Fruit fly (Drosophila melanogaster): Measurements from ENCODE around the gene CG31913.

Gene CG31913

DNA sequence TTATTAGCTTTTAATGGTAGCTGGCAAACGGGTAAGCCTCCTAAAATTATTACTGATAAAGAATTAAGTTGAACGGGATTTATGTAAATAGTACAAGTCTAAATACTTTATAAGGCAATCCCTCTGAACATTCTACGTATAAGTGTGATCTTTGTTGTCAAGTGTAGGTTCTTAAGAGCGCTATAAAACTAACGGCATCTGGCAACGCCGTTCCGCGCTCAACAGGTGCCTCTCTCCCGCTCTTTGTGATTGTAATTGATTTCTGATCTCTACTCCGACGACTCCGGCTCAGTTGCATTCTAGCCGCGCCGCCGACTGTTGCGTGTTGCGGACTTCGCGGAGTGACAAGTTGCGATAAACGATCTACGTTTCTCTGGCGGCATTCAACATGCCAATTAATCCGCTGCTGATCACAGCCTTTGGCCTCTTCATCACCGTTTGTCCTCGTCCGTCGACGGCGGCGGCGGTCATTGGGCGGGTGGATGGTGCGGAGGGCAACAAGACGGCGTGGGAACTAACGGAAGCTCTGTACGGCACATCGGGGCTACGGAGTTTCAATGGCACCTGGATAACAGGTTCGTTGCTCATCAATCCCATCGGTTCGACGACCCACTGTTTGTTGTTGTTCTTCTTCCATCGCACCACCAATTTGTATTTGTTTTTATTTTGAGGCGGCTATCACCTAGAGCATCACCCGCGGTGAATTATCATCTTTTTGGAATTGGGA lies 21.4 kb downstream of the CG31913 start, which contains the start of gene CG11034 (continued):
- no peak for TF ChIP-seq Sox100B (GFP tag; optimal IDR thresholded peaks at IDR 0.05)
- peak; percentile 3 for TF ChIP-seq CG13424 (tag; optimal IDR thresholded peaks at IDR 0.05)
- peak; percentile 39; the same call in 2 of the 3 replicates for TF ChIP-seq ci (GFP tag; IDR thresholded peaks at IDR 0.05)
- peak; percentile 78 for TF ChIP-seq CG2889 (GFP tag; IDR thresholded peaks at IDR 0.05)
- TF ChIP-seq chinmo (GFP tag; IDR thresholded peaks at IDR 0.05; ENCODE audit: partially characterized antibody): peak; percentile 87; the same call in 2 of the 4 replicates
- peak; percentile 23 for TF ChIP-seq Abd-B (GFP tag; optimal IDR thresholded peaks at IDR 0.05)
- TF ChIP-seq bbx (GFP tag; IDR thresholded peaks at IDR 0.05; ENCODE audit: partially characterized antibody): 0 out of 2 replicates have a peak, but pooled peaks have one; percentile 23
- no peak for TF ChIP-seq fd96Cb (tag; optimal IDR thresholded peaks at IDR 0.05)
- no peak for TF ChIP-seq zf30C (GFP tag; optimal IDR thresholded peaks at IDR 0.05)
- 0 out of 2 replicates have a peak, but pooled peaks have one; percentile 8 for TF ChIP-seq Taf1 (GFP tag; IDR thresholded peaks at IDR 0.05)
- 0 out of 2 replicates have a peak, but pooled peaks have one; percentile 21 for TF ChIP-seq CG6272 (GFP tag; IDR thresholded peaks at IDR 0.05)
- TF ChIP-seq stwl (tag; optimal IDR thresholded peaks at IDR 0.05): peak; percentile 24
- peak; percentile 32; the same call in 1 of the 2 replicates for TF ChIP-seq Ada2b (GFP tag; IDR thresholded peaks at IDR 0.05)
- no peak for TF ChIP-seq z (GFP tag; IDR thresholded peaks at IDR 0.05)
- TF ChIP-seq Dll (GFP tag; IDR thresholded peaks at IDR 0.05; ENCODE audit: partially characterized antibody): peak; percentile 8; the same call in 1 of the 4 replicates
- TF ChIP-seq Rfx (GFP tag; IDR thresholded peaks at IDR 0.05): peak; percentile 40
- TF ChIP-seq stc (GFP tag; IDR thresholded peaks at IDR 0.05): 0 out of 2 replicates have a peak, but pooled peaks have one; percentile 0
- TF ChIP-seq cas (GFP tag; IDR thresholded peaks at IDR 0.05): no peak
- no peak for TF ChIP-seq CG14710 (tag; optimal IDR thresholded peaks at IDR 0.05)
- TF ChIP-seq CTCF (GFP tag; optimal IDR thresholded peaks at IDR 0.05): no peak
- TF ChIP-seq tin (GFP tag; optimal IDR thresholded peaks at IDR 0.05): no peak
- peak; percentile 32; the same call in 1 of the 3 replicates for TF ChIP-seq Opbp (GFP tag; IDR thresholded peaks at IDR 0.05; ENCODE audit: partially characterized antibody)
- TF ChIP-seq CG15479 (GFP tag; optimal IDR thresholded peaks at IDR 0.05): peak; percentile 56
- no peak for TF ChIP-seq CG12769 (tag; optimal IDR thresholded peaks at IDR 0.05)
- TF ChIP-seq yki (optimal IDR thresholded peaks at IDR 0.05): peak; percentile 33
- TF ChIP-seq CG4424 (GFP tag; optimal IDR thresholded peaks at IDR 0.05): peak; percentile 4
- TF ChIP-seq CG1602 (GFP tag; optimal IDR thresholded peaks at IDR 0.05): no peak
- TF ChIP-seq tio (GFP tag; optimal IDR thresholded peaks at IDR 0.05): no peak
- no peak for TF ChIP-seq lov (optimal IDR thresholded peaks at IDR 0.05)
- TF ChIP-seq lov (GFP tag; IDR thresholded peaks at IDR 0.05): 0 out of 3 replicates have a peak, but pooled peaks have one; percentile 10
- TF ChIP-seq Meics (GFP tag; optimal IDR thresholded peaks at IDR 0.05): peak; percentile 5
- TF ChIP-seq MBD-R2 (GFP tag; IDR thresholded peaks at IDR 0.05): peak; percentile 12; the same call in 1 of the 2 replicates
- peak; percentile 30; the same call in 1 of the 2 replicates for TF ChIP-seq CG42726 (GFP tag; IDR thresholded peaks at IDR 0.05; ENCODE audit: partially characterized antibody)
- 0 out of 2 replicates have a peak, but pooled peaks have one; percentile 15 for TF ChIP-seq Awh (GFP tag; IDR thresholded peaks at IDR 0.05)
- no peak for TF ChIP-seq Blimp-1 (GFP tag; optimal IDR thresholded peaks at IDR 0.05)
- peak; percentile 89 for TF ChIP-seq CG3163 (GFP tag; optimal IDR thresholded peaks at IDR 0.05)
- peak; percentile 51; the same call in 1 of the 3 replicates for TF ChIP-seq CG6791 (GFP tag; IDR thresholded peaks at IDR 0.05; ENCODE audit: partially characterized antibody)
- no peak for TF ChIP-seq CG8765 (GFP tag; IDR thresholded peaks at IDR 0.05)
- peak; percentile 39; the same call in 1 of the 2 replicates for TF ChIP-seq CG13287 (GFP tag; IDR thresholded peaks at IDR 0.05; ENCODE audit: partially characterized antibody)
- TF ChIP-seq tll (GFP tag; optimal IDR thresholded peaks at IDR 0.05): peak in 1 of 2 experiments; percentile 53

Measured in whole organism, embryonic.